Worm (Caenorhabditis elegans) whole organism, young adult: ENCODE measurements around the gene W10G6.1.

ENCODE experiments used
- B0035.1 ChIP-seq: sonication (generic microtip); optimal IDR thresholded peaks from 2 replicates; lab custom pipeline; 2016; ENCODE audit warnings: missing genetic modification characterization, mild to moderate bottlenecking, missing compliant biosample characterization, missing genotype, missing genetic modification reagents
- B0261.1 ChIP-seq: sonication (generic microtip); optimal IDR thresholded peaks from 2 replicates; lab custom pipeline; 2016; ENCODE audit warnings: mild to moderate bottlenecking, missing genetic modification characterization, moderate library complexity, missing compliant biosample characterization
- B0336.3 ChIP-seq: fragments of 200-800 bp; sonication (Bioruptor generic); IDR thresholded peaks from 2 replicates; pipeline ENCODE4 v1.3.6; 2022; ENCODE audit warnings: missing genetic modification characterization, missing compliant biosample characterization
- D2030.7 ChIP-seq: fragments of 200-800 bp; sonication (Bioruptor generic); IDR thresholded peaks from 2 replicates; pipeline ENCODE4 v1.3.6; 2022; ENCODE audit warnings: missing genetic modification reagents, missing genetic modification characterization, missing compliant biosample characterization
- F22D6.2 ChIP-seq: sonication (generic microtip); optimal IDR thresholded peaks from 2 replicates; lab custom pipeline; 2016; ENCODE audit warnings: mild to moderate bottlenecking, missing genetic modification characterization, missing compliant biosample characterization
- F49E8.2 ChIP-seq: sonication (generic microtip); optimal IDR thresholded peaks from 3 replicates; lab custom pipeline; 2017; ENCODE audit warnings: missing genetic modification characterization, mild to moderate bottlenecking, missing compliant biosample characterization, antibody characterized with exemption, moderate library complexity; ENCODE audit not compliant: insufficient read depth
- F57C9.4 ChIP-seq: sonication (generic microtip); optimal IDR thresholded peaks from 2 replicates; lab custom pipeline; 2017; ENCODE audit warnings: mild to moderate bottlenecking, missing genetic modification characterization, missing compliant biosample characterization
- K11D2.4 ChIP-seq: fragments of 200-800 bp; sonication (Bioruptor generic); IDR thresholded peaks from 2 replicates; pipeline ENCODE4 v1.3.6; 2022; ENCODE audit warnings: missing genetic modification reagents, missing genetic modification characterization, missing compliant biosample characterization
- K12H6.12 ChIP-seq: fragments of 200-800 bp; sonication (Bioruptor generic); optimal IDR thresholded peaks from 2 replicates; lab custom pipeline; 2018; ENCODE audit warnings: mild to moderate bottlenecking, missing genetic modification characterization, missing compliant biosample characterization
- Y56A3A.18 ChIP-seq: fragments of 200-800 bp; sonication (Bioruptor generic); IDR thresholded peaks from 2 replicates; pipeline ENCODE4 v1.3.6; 2022; ENCODE audit warnings: missing genetic modification reagents, missing genetic modification characterization, missing compliant biosample characterization
- Y95B8A.8 ChIP-seq: fragments of 200-800 bp; sonication (Bioruptor generic); IDR thresholded peaks from 2 replicates; pipeline ENCODE4 v1.3.6; 2022; ENCODE audit warnings: missing genetic modification reagents, missing genetic modification characterization, missing compliant biosample characterization
- ZK185.1 ChIP-seq: sonication (generic microtip); optimal IDR thresholded peaks from 2 replicates; lab custom pipeline; 2016; ENCODE audit warnings: mild to moderate bottlenecking, missing genetic modification characterization, missing compliant biosample characterization; ENCODE audit not compliant: poor library complexity, severe bottlenecking
- akir-1 ChIP-seq: fragments of 200-800 bp; sonication (Bioruptor generic); optimal IDR thresholded peaks from 2 replicates; lab custom pipeline; 2018; ENCODE audit warnings: mild to moderate bottlenecking, missing genetic modification characterization, moderate library complexity, missing compliant biosample characterization
- ama-1 ChIP-seq, 3 experiments: fragments of 150-350 bp in 1 of 3; sonication (generic microtip) in 2 of 3; optimal IDR thresholded peaks; 2 replicates each; lab custom pipeline; 2014 to 2018; ENCODE audit warnings: missing biosample characterization in 2 of 3, missing genetic modification characterization in 2 of 3, missing genetic modification reagents in 2 of 3
- aptf-3 ChIP-seq: fragments of 200-800 bp; sonication (Bioruptor generic); IDR thresholded peaks from 2 replicates; pipeline ENCODE4 v1.3.6; 2022; ENCODE audit warnings: missing genetic modification characterization, missing compliant biosample characterization
- attf-3 ChIP-seq: fragments of 200-800 bp; sonication (Bioruptor generic); conservative IDR thresholded peaks from 2 replicates; pipeline ENCODE4 v1.3.6; 2022; ENCODE audit warnings: missing genetic modification reagents, missing genetic modification characterization, missing compliant biosample characterization
- attf-5 ChIP-seq: fragments of 200-800 bp; sonication (Bioruptor generic); optimal IDR thresholded peaks from 2 replicates; lab custom pipeline; 2018; ENCODE audit warnings: mild to moderate bottlenecking, missing genetic modification characterization, missing compliant biosample characterization
- bed-2 ChIP-seq: fragments of 200-800 bp; sonication (Bioruptor generic); IDR thresholded peaks from 2 replicates; pipeline ENCODE4 v1.3.6; 2022; ENCODE audit warnings: missing genetic modification reagents, missing genetic modification characterization, missing compliant biosample characterization
- cebp-1 ChIP-seq, 2 experiments: fragments of 200-800 bp in 1 of 2; sonication (Bioruptor generic) in 1 of 2; sonication (generic microtip) in 1 of 2; IDR thresholded peaks in 1 of 2; optimal IDR thresholded peaks in 1 of 2; 2 replicates each; pipeline versions ENCODE4 v1.3.6 to Lab custom; 2017 to 2022; ENCODE audit warnings: missing compliant biosample characterization in 2 of 2, missing genetic modification characterization in 2 of 2, mild to moderate bottlenecking in 1 of 2, missing genetic modification reagents in 1 of 2, moderate library complexity in 1 of 2
- cebp-2 ChIP-seq: fragments of 200-800 bp; sonication (Bioruptor generic); IDR thresholded peaks from 2 replicates; pipeline ENCODE4 v1.3.6; 2022; ENCODE audit warnings: missing genetic modification characterization, missing compliant biosample characterization
- dox-1 ChIP-seq: fragments of 200-800 bp; sonication (Bioruptor generic); IDR thresholded peaks from 2 replicates; pipeline ENCODE4 v1.3.6; 2022; ENCODE audit warnings: missing genetic modification reagents, missing genetic modification characterization, missing compliant biosample characterization
- dpff-1 ChIP-seq: sonication (generic microtip); optimal IDR thresholded peaks from 2 replicates; lab custom pipeline; 2017; ENCODE audit warnings: mild to moderate bottlenecking, missing genetic modification characterization, missing compliant biosample characterization
- efl-1 ChIP-seq: fragments of 150-350 bp; optimal IDR thresholded peaks from 2 replicates; lab custom pipeline; 2014; ENCODE audit warnings: missing biosample characterization, missing genetic modification reagents, missing genetic modification characterization
- fkh-3 ChIP-seq: sonication (generic microtip); optimal IDR thresholded peaks from 2 replicates; lab custom pipeline; 2016; ENCODE audit warnings: mild to moderate bottlenecking, missing genetic modification characterization, missing compliant biosample characterization
- gei-17 ChIP-seq: fragments of 200-800 bp; sonication (Bioruptor generic); optimal IDR thresholded peaks from 2 replicates; lab custom pipeline; 2018; ENCODE audit warnings: mild to moderate bottlenecking, missing genetic modification characterization, missing compliant biosample characterization
- him-1 ChIP-seq: sonication (generic microtip); optimal IDR thresholded peaks from 2 replicates; lab custom pipeline; 2016; ENCODE audit warnings: missing genotype, missing genetic modification reagents, missing genetic modification characterization, missing compliant biosample characterization
- hmg-1.2 ChIP-seq: fragments of 200-800 bp; sonication (Bioruptor generic); IDR thresholded peaks from 2 replicates; pipeline ENCODE4 v1.3.6; 2022; ENCODE audit warnings: missing genetic modification reagents, missing genetic modification characterization, missing compliant biosample characterization
- hrde-1 ChIP-seq: sonication (generic microtip); optimal IDR thresholded peaks from 2 replicates; lab custom pipeline; 2016; ENCODE audit warnings: missing genetic modification characterization, mild to moderate bottlenecking, missing compliant biosample characterization, moderate library complexity, missing genotype, missing genetic modification reagents, borderline replicate concordance
- let-526 ChIP-seq: fragments of 200-800 bp; sonication (Bioruptor generic); IDR thresholded peaks from 2 replicates; pipeline ENCODE4 v1.3.6; 2022; ENCODE audit warnings: missing genetic modification reagents, missing genetic modification characterization, missing compliant biosample characterization
- lin-26 ChIP-seq: fragments of 200-800 bp; sonication (Bioruptor generic); IDR thresholded peaks from 2 replicates; pipeline ENCODE4 v1.3.6; 2022; ENCODE audit warnings: missing genetic modification reagents, missing genetic modification characterization, missing compliant biosample characterization
- lsy-27 ChIP-seq: sonication (generic microtip); optimal IDR thresholded peaks from 2 replicates; lab custom pipeline; 2017; ENCODE audit warnings: missing genetic modification characterization, mild to moderate bottlenecking, missing compliant biosample characterization, antibody characterized with exemption, missing genotype, borderline replicate concordance; ENCODE audit not compliant: insufficient read depth
- madf-10 ChIP-seq: sonication (generic microtip); optimal IDR thresholded peaks from 2 replicates; lab custom pipeline; 2016; ENCODE audit warnings: mild to moderate bottlenecking, missing genetic modification characterization, missing compliant biosample characterization
- madf-3 ChIP-seq: fragments of 200-800 bp; sonication (Bioruptor generic); IDR thresholded peaks from 2 replicates; pipeline ENCODE4 v1.3.6; 2022; ENCODE audit warnings: missing genetic modification reagents, missing genetic modification characterization, missing compliant biosample characterization
- mxl-1 ChIP-seq: sonication (generic microtip); optimal IDR thresholded peaks from 2 replicates; lab custom pipeline; 2016; ENCODE audit warnings: missing genetic modification characterization, missing compliant biosample characterization
- nfyb-1 ChIP-seq: fragments of 200-800 bp; sonication (Bioruptor generic); IDR thresholded peaks from 2 replicates; pipeline ENCODE4 v1.3.6; 2022; ENCODE audit warnings: missing genetic modification reagents, missing genetic modification characterization, missing compliant biosample characterization
- nhr-27 ChIP-seq: fragments of 200-800 bp; sonication (Bioruptor generic); optimal IDR thresholded peaks from 2 replicates; lab custom pipeline; 2018; ENCODE audit warnings: mild to moderate bottlenecking, missing genetic modification characterization, moderate library complexity, missing compliant biosample characterization
- pbrm-1 ChIP-seq: fragments of 200-800 bp; sonication (Bioruptor generic); IDR thresholded peaks from 2 replicates; pipeline ENCODE4 v1.3.6; 2022; ENCODE audit warnings: missing genetic modification reagents, missing genetic modification characterization, missing compliant biosample characterization
- rcor-1 ChIP-seq: fragments of 200-800 bp; sonication (Bioruptor generic); IDR thresholded peaks from 2 replicates; pipeline ENCODE4 v1.3.6; 2022; ENCODE audit warnings: missing genetic modification reagents, missing genetic modification characterization, missing compliant biosample characterization
- rpc-1 ChIP-seq, 2 experiments: fragments of 150-350 bp in 1 of 2; sonication (generic microtip) in 1 of 2; optimal IDR thresholded peaks; 2 replicates each; lab custom pipeline; 2014 to 2018; ENCODE audit warnings: missing biosample characterization in 1 of 2, missing genetic modification characterization in 1 of 2, missing genetic modification reagents in 1 of 2, missing genotype in 1 of 2
- snpc-4 ChIP-seq, 5 experiments: fragments of 150-350 bp in 1 of 5; sonication (generic microtip) in 4 of 5; optimal IDR thresholded peaks; 2 replicates each; lab custom pipeline; 2014 to 2018; ENCODE audit warnings: missing genetic modification characterization in 5 of 5, missing biosample characterization in 3 of 5, antibody characterized with exemption in 2 of 5, mild to moderate bottlenecking in 2 of 5, missing compliant biosample characterization in 2 of 5, missing genotype in 2 of 5, moderate library complexity in 2 of 5, missing genetic modification reagents in 1 of 5
- tbp1 ChIP-seq: fragments of 200-800 bp; sonication (Bioruptor generic); optimal IDR thresholded peaks from 2 replicates; lab custom pipeline; 2018; ENCODE audit warnings: mild to moderate bottlenecking, missing genetic modification characterization, missing compliant biosample characterization
- unc-62 ChIP-seq: fragments of 150-350 bp; optimal IDR thresholded peaks from 2 replicates; lab custom pipeline; 2014; ENCODE audit warnings: missing biosample characterization, missing genetic modification reagents, missing genetic modification characterization
- zfh-2 ChIP-seq: fragments of 200-800 bp; sonication (Bioruptor generic); conservative IDR thresholded peaks from 2 replicates; pipeline ENCODE4 v1.3.6; 2022; ENCODE audit warnings: missing genetic modification reagents, missing genetic modification characterization, missing compliant biosample characterization
- ztf-26 ChIP-seq: sonication (generic microtip); optimal IDR thresholded peaks from 2 replicates; lab custom pipeline; 2017; ENCODE audit warnings: missing genetic modification characterization, missing compliant biosample characterization

The W10G6.1 gene

ce11 chrX:16208667-16209066, 36.3 kb upstream of the W10G6.1 start:
- TF ChIP-seq aptf-3 (GFP tag; lab: Robert Waterston, UW) (no peak), F57C9.4 (tag; lab: Kevin White, UChicago) (no peak), rpc-1 (optimal IDR thresholded peaks at IDR 0.05; lab: Kevin White, UChicago) (peak; percentile 59), rpc-1 (tag; optimal IDR thresholded peaks at IDR 0.05; lab: Kevin White, UChicago) (peak; percentile 72), tbp1 (GFP tag; lab: Kevin White, UChicago) (peak; percentile 87), snpc-4 (GFP tag; optimal IDR thresholded peaks at IDR 0.05; lab: Kevin White, UChicago) (peak; percentile 6), snpc-4 (tag; optimal IDR thresholded peaks at IDR 0.05; lab: Kevin White, UChicago) (peak in 1 of 4 experiments; percentile 16), nfyb-1 (GFP tag; lab: Robert Waterston, UW) (no peak), madf-10 (tag; lab: Kevin White, UChicago) (no peak), ZK185.1 (tag; lab: Kevin White, UChicago) (peak; percentile 40), pbrm-1 (0 out of 2 replicates have a peak, but pooled peaks have one; percentile 32), rcor-1 (GFP tag; lab: Robert Waterston, UW) (0 out of 2 replicates have a peak, but pooled peaks have one; percentile 15), lsy-27 (tag; lab: Kevin White, UChicago) (no peak), lin-26 (GFP tag; lab: Robert Waterston, UW) (peak; percentile 69), D2030.7 (GFP tag; lab: Robert Waterston, UW) (peak; percentile 34; the same call in 1 of the 2 replicates), F22D6.2 (tag; lab: Kevin White, UChicago) (no peak), ama-1 (optimal IDR thresholded peaks at IDR 0.05; lab: Kevin White, UChicago) (no peak), ama-1 (GFP tag; optimal IDR thresholded peaks at IDR 0.05; lab: Kevin White, UChicago) (peak in 1 of 2 experiments; percentile 31), hmg-1.2 (GFP tag; lab: Robert Waterston, UW) (peak; percentile 32), him-1 (peak; percentile 34), B0261.1 (tag; lab: Kevin White, UChicago) (peak; percentile 59)

ce11 chrX:16209122-16209521, 35.9 kb upstream of the W10G6.1 start:
- TF ChIP-seq gei-17 (GFP tag; lab: Kevin White, UChicago) (no peak), ztf-26 (tag; lab: Kevin White, UChicago) (no peak), bed-2 (GFP tag; lab: Robert Waterston, UW) (no peak), K12H6.12 (no peak), madf-10 (tag; lab: Kevin White, UChicago) (no peak), dpff-1 (no peak), nhr-27 (no peak), zfh-2 (GFP tag; lab: Robert Waterston, UW) (no peak), attf-5 (GFP tag; lab: Kevin White, UChicago) (no peak), snpc-4 (GFP tag; optimal IDR thresholded peaks at IDR 0.05; lab: Kevin White, UChicago) (no peak), snpc-4 (tag; optimal IDR thresholded peaks at IDR 0.05; lab: Kevin White, UChicago) (no peak), B0035.1 (tag; lab: Kevin White, UChicago) (no peak), lin-26 (GFP tag; lab: Robert Waterston, UW) (peak; percentile 28), Y95B8A.8 (GFP tag; lab: Robert Waterston, UW) (no peak), K11D2.4 (no peak), B0336.3 (GFP tag; lab: Robert Waterston, UW) (no peak), unc-62 (GFP tag; lab: Kevin White, UChicago) (no peak), Y56A3A.18 (no peak), F49E8.2 (tag; lab: Kevin White, UChicago) (no peak), efl-1 (GFP tag; lab: Kevin White, UChicago) (no peak), dox-1 (GFP tag; lab: Robert Waterston, UW) (no peak), mxl-1 (tag; lab: Kevin White, UChicago) (no peak), let-526 (GFP tag; lab: Robert Waterston, UW) (no peak), cebp-1 (GFP tag; IDR thresholded peaks at IDR 0.05; lab: Robert Waterston, UW) (no peak), cebp-1 (tag; optimal IDR thresholded peaks at IDR 0.05; lab: Kevin White, UChicago) (no peak), attf-3 (no peak), cebp-2 (GFP tag; lab: Robert Waterston, UW) (0 out of 2 replicates have a peak, but pooled peaks have one; percentile 65), madf-3 (GFP tag; lab: Robert Waterston, UW) (no peak), akir-1 (no peak), fkh-3 (tag; lab: Kevin White, UChicago) (no peak), hrde-1 (tag; lab: Kevin White, UChicago) (no peak), ama-1 (optimal IDR thresholded peaks at IDR 0.05; lab: Kevin White, UChicago) (no peak), ama-1 (GFP tag; optimal IDR thresholded peaks at IDR 0.05; lab: Kevin White, UChicago) (no peak), D2030.7 (GFP tag; lab: Robert Waterston, UW) (no peak)
